Comparison of ENCODE assay signal across 1 fruit fly cellular context in the genomic region with DNA sequence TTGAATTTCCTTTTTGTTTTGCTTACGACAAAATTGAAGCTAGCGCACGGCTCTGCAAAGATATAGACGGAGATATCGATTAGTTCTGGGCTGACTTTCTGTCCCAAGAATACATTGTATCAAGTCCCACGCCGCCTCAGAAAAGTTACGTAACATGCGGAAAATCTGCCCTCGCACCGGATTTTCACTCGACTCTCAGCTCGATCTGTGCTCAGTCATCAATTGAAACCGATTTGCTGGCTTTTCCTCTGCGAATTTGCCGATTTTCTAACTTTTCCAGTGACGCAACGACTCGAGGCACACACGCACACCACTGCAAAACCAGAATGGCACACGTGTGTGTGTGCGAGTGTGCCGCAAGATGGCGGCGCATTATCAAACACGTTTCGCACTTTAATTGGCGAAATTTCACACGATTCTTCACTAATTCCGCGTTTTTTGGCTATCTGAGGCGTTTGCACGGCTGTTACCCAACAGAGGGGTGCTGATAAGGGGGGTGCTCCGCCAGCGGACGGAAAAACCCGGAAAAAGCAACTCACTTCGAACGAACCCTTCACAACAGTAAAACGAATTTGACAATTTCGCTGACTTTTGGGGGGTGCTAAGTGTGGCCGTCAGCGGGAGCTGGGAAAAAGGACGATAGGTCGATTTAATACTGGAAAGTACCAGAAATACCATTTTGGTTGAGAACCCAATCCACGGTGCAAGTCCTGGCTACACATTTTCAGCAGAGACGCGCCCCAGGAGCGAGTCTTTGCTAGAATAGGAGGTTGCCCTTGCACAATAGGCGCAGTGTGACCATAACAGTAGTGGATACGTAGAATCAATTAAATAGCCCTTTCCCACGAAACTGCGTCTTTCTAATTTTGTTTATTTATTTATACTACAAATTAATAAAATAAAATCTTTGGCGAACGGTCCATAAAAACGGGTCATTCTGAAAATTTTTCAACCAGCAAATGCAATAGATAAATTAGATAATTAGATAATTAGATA.
TF ChIP-seq lines count a peak whose summit lies in the region.

A gene (minus strand): TSS at position 634 of the 996 bp plus-strand sequence.

TF ChIP-seq in whole organism, embryonic, 481 proteins besides CTCF, POLR2A, EP300 and RAD21 (continued from another document and continues in another):
- TF ChIP-seq Hmr (GFP tag; optimal IDR thresholded peaks at IDR 0.05; lab: Kevin White, UChicago) (peak; percentile 92), pho (GFP tag; optimal IDR thresholded peaks at IDR 0.05; lab: Kevin White, UChicago) (peak; percentile 21), sob (GFP tag; IDR thresholded peaks at IDR 0.05; lab: Robert Waterston, UW) (no peak), CG12299 (tag; optimal IDR thresholded peaks at IDR 0.05; lab: Kevin White, UChicago) (peak; percentile 35), dan (GFP tag; IDR thresholded peaks at IDR 0.05; lab: Robert Waterston, UW) (no peak), E2f2 (GFP tag; IDR thresholded peaks at IDR 0.05; lab: Robert Waterston, UW) (no peak), CG32772 (GFP tag; IDR thresholded peaks at IDR 0.05; lab: Robert Waterston, UW) (no peak), Fer1 (GFP tag; optimal IDR thresholded peaks at IDR 0.05; lab: Kevin White, UChicago) (peak; percentile 75), mam (GFP tag; optimal IDR thresholded peaks at IDR 0.05; lab: Kevin White, UChicago) (no peak), Elba2 (GFP tag; optimal IDR thresholded peaks at IDR 0.05; lab: Kevin White, UChicago) (peak; percentile 79), CG8924 (tag; optimal IDR thresholded peaks at IDR 0.05; lab: Kevin White, UChicago) (peak; percentile 48), CG15601 (tag; optimal IDR thresholded peaks at IDR 0.05; lab: Kevin White, UChicago) (peak; percentile 73), Dbx (GFP tag; IDR thresholded peaks at IDR 0.05; lab: Robert Waterston, UW) (no peak), CG17361 (GFP tag; IDR thresholded peaks at IDR 0.05; lab: Robert Waterston, UW) (no peak), CG17802 (tag; optimal IDR thresholded peaks at IDR 0.05; lab: Kevin White, UChicago) (peak; percentile 78), wek (GFP tag; optimal IDR thresholded peaks at IDR 0.05; lab: Kevin White, UChicago) (peak; percentile 17), Fer3 (tag; optimal IDR thresholded peaks at IDR 0.05; lab: Kevin White, UChicago) (no peak), Sox102F (GFP tag; optimal IDR thresholded peaks at IDR 0.05; lab: Kevin White, UChicago) (no peak), CG11504 (tag; optimal IDR thresholded peaks at IDR 0.05; lab: Kevin White, UChicago) (peak; percentile 20), CG13296 (GFP tag; optimal IDR thresholded peaks at IDR 0.05; lab: Kevin White, UChicago) (peak; percentile 61), vvl (GFP tag; IDR thresholded peaks at IDR 0.05; lab: Robert Waterston, UW) (no peak), abd-A (tag; optimal IDR thresholded peaks at IDR 0.05; lab: Kevin White, UChicago) (peak; percentile 70), CG11456 (GFP tag; IDR thresholded peaks at IDR 0.05; lab: Robert Waterston, UW) (no peak), CG3281 (GFP tag; optimal IDR thresholded peaks at IDR 0.05; lab: Kevin White, UChicago) (peak; percentile 57), CG4328 (GFP tag; optimal IDR thresholded peaks at IDR 0.05; lab: Kevin White, UChicago) (peak; percentile 55), CG11723 (GFP tag; optimal IDR thresholded peaks at IDR 0.05; lab: Kevin White, UChicago) (peak; percentile 5), p53 (GFP tag; optimal IDR thresholded peaks at IDR 0.05; lab: Kevin White, UChicago) (peak; percentile 67), Dfd (GFP tag; optimal IDR thresholded peaks at IDR 0.05; lab: Kevin White, UChicago) (peak in 1 of 2 experiments; percentile 67), CG7745 (tag; optimal IDR thresholded peaks at IDR 0.05; lab: Kevin White, UChicago) (no peak), Hr3 (GFP tag; optimal IDR thresholded peaks at IDR 0.05; lab: Kevin White, UChicago) (no peak), CG15011 (GFP tag; optimal IDR thresholded peaks at IDR 0.05; lab: Kevin White, UChicago) (no peak), Ada2b (GFP tag; IDR thresholded peaks at IDR 0.05; lab: Robert Waterston, UW) (no peak), CG31441 (GFP tag; IDR thresholded peaks at IDR 0.05; lab: Robert Waterston, UW) (no peak), gt (GFP tag; IDR thresholded peaks at IDR 0.05; lab: Robert Waterston, UW) (no peak), CG4282 (GFP tag; optimal IDR thresholded peaks at IDR 0.05; lab: Kevin White, UChicago) (no peak), Hr78 (GFP tag; optimal IDR thresholded peaks at IDR 0.05; lab: Kevin White, UChicago) (peak in 1 of 2 experiments; percentile 17), BtbVII (GFP tag; optimal IDR thresholded peaks at IDR 0.05; lab: Kevin White, UChicago) (peak; percentile 31), CG4404 (GFP tag; IDR thresholded peaks at IDR 0.05; lab: Robert Waterston, UW) (no peak), Dp (GFP tag; optimal IDR thresholded peaks at IDR 0.05; lab: Kevin White, UChicago) (peak; percentile 56), NK7.1 (GFP tag; optimal IDR thresholded peaks at IDR 0.05; lab: Kevin White, UChicago) (no peak), CG14965 (GFP tag; optimal IDR thresholded peaks at IDR 0.05; lab: Kevin White, UChicago; ENCODE audit: borderline replicate concordance) (no peak), Hr51 (GFP tag; optimal IDR thresholded peaks at IDR 0.05; lab: Kevin White, UChicago) (peak; percentile 23 to 24), CG34422 (GFP tag; IDR thresholded peaks at IDR 0.05; lab: Robert Waterston, UW) (no peak), sqz (GFP tag; optimal IDR thresholded peaks at IDR 0.05; lab: Kevin White, UChicago) (no peak), CG15514 (GFP tag; optimal IDR thresholded peaks at IDR 0.05; lab: Kevin White, UChicago) (peak; percentile 94), chinmo (GFP tag; IDR thresholded peaks at IDR 0.05; lab: Robert Waterston, UW; ENCODE audit: partially characterized antibody) (no peak), MESR4 (GFP tag; optimal IDR thresholded peaks at IDR 0.05; lab: Kevin White, UChicago) (peak; percentile 100), gsb (GFP tag; IDR thresholded peaks at IDR 0.05; lab: Robert Waterston, UW) (no peak), CG16863 (GFP tag; optimal IDR thresholded peaks at IDR 0.05; lab: Kevin White, UChicago) (no peak), Ets65A (GFP tag; lab: Kevin White, UChicago) (peak; percentile 69), ash1 (GFP tag; optimal IDR thresholded peaks at IDR 0.05; lab: Kevin White, UChicago) (peak; percentile 63), Aef1 (GFP tag; IDR thresholded peaks at IDR 0.05; lab: Robert Waterston, UW) (no peak), CHES-1-like (GFP tag; optimal IDR thresholded peaks at IDR 0.05; lab: Kevin White, UChicago) (no peak), CG17328 (GFP tag; IDR thresholded peaks at IDR 0.05; lab: Robert Waterston, UW) (no peak), kni (GFP tag; optimal IDR thresholded peaks at IDR 0.05; lab: Kevin White, UChicago) (peak; percentile 64), NC2β (GFP tag; optimal IDR thresholded peaks at IDR 0.05; lab: Kevin White, UChicago) (peak; percentile 69), jumu (GFP tag; optimal IDR thresholded peaks at IDR 0.05; lab: Kevin White, UChicago) (peak; percentile 36), CG15479 (GFP tag; optimal IDR thresholded peaks at IDR 0.05; lab: Kevin White, UChicago) (peak; percentile 51), CG34376 (GFP tag; optimal IDR thresholded peaks at IDR 0.05; lab: Kevin White, UChicago) (peak; percentile 82), pb (GFP tag; optimal IDR thresholded peaks at IDR 0.05; lab: Kevin White, UChicago) (peak; percentile 51), CG6765 (GFP tag; optimal IDR thresholded peaks at IDR 0.05; lab: Kevin White, UChicago) (peak; percentile 78), CG13775 (GFP tag; optimal IDR thresholded peaks at IDR 0.05; lab: Kevin White, UChicago) (no peak), sug (tag; optimal IDR thresholded peaks at IDR 0.05; lab: Kevin White, UChicago) (peak; percentile 83), repo (GFP tag; optimal IDR thresholded peaks at IDR 0.05; lab: Kevin White, UChicago) (peak; percentile 33), CG17186 (GFP tag; optimal IDR thresholded peaks at IDR 0.05; lab: Kevin White, UChicago) (peak; percentile 88), Deaf1 (tag; optimal IDR thresholded peaks at IDR 0.05; lab: Kevin White, UChicago) (peak; percentile 38), fd64A (GFP tag; optimal IDR thresholded peaks at IDR 0.05; lab: Kevin White, UChicago) (peak; percentile 32), vfl (GFP tag; optimal IDR thresholded peaks at IDR 0.05; lab: Kevin White, UChicago) (no peak), nmo (GFP tag; optimal IDR thresholded peaks at IDR 0.05; lab: Kevin White, UChicago) (peak; percentile 65), Blimp-1 (GFP tag; optimal IDR thresholded peaks at IDR 0.05; lab: Kevin White, UChicago) (no peak), pros (GFP tag; optimal IDR thresholded peaks at IDR 0.05; lab: Kevin White, UChicago) (peak; percentile 8), CG4617 (GFP tag; optimal IDR thresholded peaks at IDR 0.05; lab: Kevin White, UChicago; ENCODE audit: borderline replicate concordance) (peak; percentile 30), lilli (GFP tag; optimal IDR thresholded peaks at IDR 0.05; lab: Kevin White, UChicago) (peak; percentile 75), CG9609 (GFP tag; optimal IDR thresholded peaks at IDR 0.05; lab: Kevin White, UChicago) (peak; percentile 12), tin (GFP tag; optimal IDR thresholded peaks at IDR 0.05; lab: Kevin White, UChicago) (peak; percentile 31), otp (GFP tag; IDR thresholded peaks at IDR 0.05; lab: Robert Waterston, UW) (no peak), CG14860 (GFP tag; IDR thresholded peaks at IDR 0.05; lab: Robert Waterston, UW; ENCODE audit: partially characterized antibody) (no peak), HmgD (GFP tag; optimal IDR thresholded peaks at IDR 0.05; lab: Kevin White, UChicago) (peak; percentile 83), ftz-f1 (GFP tag; optimal IDR thresholded peaks at IDR 0.05; lab: Kevin White, UChicago) (peak; percentile 90), CG6683 (GFP tag; optimal IDR thresholded peaks at IDR 0.05; lab: Kevin White, UChicago) (peak; percentile 25), Lhr (GFP tag; optimal IDR thresholded peaks at IDR 0.05; lab: Kevin White, UChicago) (peak; percentile 99), CG10543 (GFP tag; optimal IDR thresholded peaks at IDR 0.05; lab: Kevin White, UChicago) (peak; percentile 76), Hand (GFP tag; optimal IDR thresholded peaks at IDR 0.05; lab: Kevin White, UChicago) (peak; percentile 62), sd (tag; optimal IDR thresholded peaks at IDR 0.05; lab: Kevin White, UChicago) (peak; percentile 37), Dip3 (GFP tag; optimal IDR thresholded peaks at IDR 0.05; lab: Kevin White, UChicago) (no peak), Bdp1 (GFP tag; optimal IDR thresholded peaks at IDR 0.05; lab: Kevin White, UChicago) (peak; percentile 24), CG14050 (GFP tag; IDR thresholded peaks at IDR 0.05; lab: Robert Waterston, UW) (no peak), Stat92E (GFP tag; optimal IDR thresholded peaks at IDR 0.05; lab: Kevin White, UChicago) (peak in 2 of 3 experiments; percentile 75 to 81), CG32767 (GFP tag; IDR thresholded peaks at IDR 0.05; lab: Robert Waterston, UW) (no peak), Ssrp (tag; optimal IDR thresholded peaks at IDR 0.05; lab: Kevin White, UChicago) (peak; percentile 1), CG9215 (GFP tag; IDR thresholded peaks at IDR 0.05; lab: Robert Waterston, UW) (no peak), pfk (GFP tag; optimal IDR thresholded peaks at IDR 0.05; lab: Kevin White, UChicago) (no peak), sc (optimal IDR thresholded peaks at IDR 0.05; lab: Kevin White, UChicago) (no peak), sc (GFP tag; optimal IDR thresholded peaks at IDR 0.05; lab: Kevin White, UChicago) (no peak), CG10209 (GFP tag; optimal IDR thresholded peaks at IDR 0.05; lab: Kevin White, UChicago) (peak; percentile 34), tll (GFP tag; optimal IDR thresholded peaks at IDR 0.05; lab: Kevin White, UChicago) (peak in 1 of 2 experiments; percentile 90), her (GFP tag; optimal IDR thresholded peaks at IDR 0.05; lab: Kevin White, UChicago) (peak; percentile 68), CG12391 (tag; optimal IDR thresholded peaks at IDR 0.05; lab: Kevin White, UChicago) (peak; percentile 57), NFAT (GFP tag; IDR thresholded peaks at IDR 0.05; lab: Robert Waterston, UW) (no peak), CG9437 (GFP tag; optimal IDR thresholded peaks at IDR 0.05; lab: Kevin White, UChicago) (peak; percentile 5), E2f1 (GFP tag; IDR thresholded peaks at IDR 0.05; lab: Robert Waterston, UW) (no peak), CG12744 (GFP tag; optimal IDR thresholded peaks at IDR 0.05; lab: Kevin White, UChicago) (peak; percentile 7), grau (tag; optimal IDR thresholded peaks at IDR 0.05; lab: Kevin White, UChicago) (peak; percentile 31), trem (tag; optimal IDR thresholded peaks at IDR 0.05; lab: Kevin White, UChicago) (peak; percentile 81), dati (GFP tag; IDR thresholded peaks at IDR 0.05; lab: Robert Waterston, UW) (no peak), nerfin-1 (tag; optimal IDR thresholded peaks at IDR 0.05; lab: Kevin White, UChicago) (peak; percentile 77), CG7786 (GFP tag; optimal IDR thresholded peaks at IDR 0.05; lab: Kevin White, UChicago) (peak; percentile 48), Myb (GFP tag; optimal IDR thresholded peaks at IDR 0.05; lab: Kevin White, UChicago) (peak; percentile 55), Scr (GFP tag; IDR thresholded peaks at IDR 0.05; lab: Robert Waterston, UW; ENCODE audit: partially characterized antibody) (no peak), Antp (GFP tag; optimal IDR thresholded peaks at IDR 0.05; lab: Kevin White, UChicago) (peak; percentile 58), CG12659 (GFP tag; optimal IDR thresholded peaks at IDR 0.05; lab: Kevin White, UChicago) (peak; percentile 93), CG6272 (GFP tag; IDR thresholded peaks at IDR 0.05; lab: Robert Waterston, UW) (peak; percentile 34; the same call in 1 of the 2 replicates), BEAF-32 (GFP tag; optimal IDR thresholded peaks at IDR 0.05; lab: Kevin White, UChicago) (peak; percentile 71), gcm2 (GFP tag; optimal IDR thresholded peaks at IDR 0.05; lab: Kevin White, UChicago) (no peak), CG16815 (GFP tag; optimal IDR thresholded peaks at IDR 0.05; lab: Kevin White, UChicago) (peak; percentile 15), gfzf (GFP tag; optimal IDR thresholded peaks at IDR 0.05; lab: Kevin White, UChicago) (peak; percentile 100), ewg (GFP tag; optimal IDR thresholded peaks at IDR 0.05; lab: Kevin White, UChicago) (peak; percentile 51), CG15696 (tag; optimal IDR thresholded peaks at IDR 0.05; lab: Kevin White, UChicago) (peak; percentile 26), CG2875 (GFP tag; optimal IDR thresholded peaks at IDR 0.05; lab: Kevin White, UChicago) (no peak), tio (GFP tag; optimal IDR thresholded peaks at IDR 0.05; lab: Kevin White, UChicago) (no peak), ranshi (GFP tag; IDR thresholded peaks at IDR 0.05; lab: Robert Waterston, UW) (no peak)
